Worm (Caenorhabditis elegans) whole organism, L4 larva: ENCODE results near the gene F35H8.4.

Experiments
- F10B5.3 ChIP-seq: sonication (generic microtip); optimal IDR thresholded peaks from 2 replicates; lab custom pipeline; 2016; ENCODE audit warnings: mild to moderate bottlenecking, missing genetic modification characterization, missing compliant biosample characterization
- R02D3.7 ChIP-seq: fragments of 150-350 bp; sonication (generic microtip); optimal IDR thresholded peaks from 3 replicates; lab custom pipeline; 2014; ENCODE audit warnings: missing biosample characterization, missing genetic modification characterization
- Y75B8A.6 ChIP-seq: fragments of 200-800 bp; sonication (Bioruptor generic); IDR thresholded peaks from 2 replicates; pipeline ENCODE4 v1.3.6; 2022; ENCODE audit warnings: missing genetic modification reagents, missing genetic modification characterization, missing compliant biosample characterization
- ZK337.2 ChIP-seq: fragments of 200-800 bp; sonication (Bioruptor generic); IDR thresholded peaks from 2 replicates; pipeline ENCODE4 v1.3.6; 2022; ENCODE audit warnings: missing genetic modification reagents, missing genetic modification characterization, missing compliant biosample characterization
- aha-1 ChIP-seq: fragments of 150-350 bp; peaks from one replicate; lab custom pipeline; 2014; ENCODE audit warnings: missing biosample characterization, missing genetic modification characterization
- attf-4 ChIP-seq: sonication (generic microtip); optimal IDR thresholded peaks from 3 replicates; lab custom pipeline; 2017; ENCODE audit warnings: missing biosample characterization, missing genetic modification characterization
- ceh-32 ChIP-seq: sonication (generic microtip); optimal IDR thresholded peaks from 2 replicates; lab custom pipeline; 2016; ENCODE audit warnings: mild to moderate bottlenecking, missing genetic modification characterization, missing compliant biosample characterization; ENCODE audit not compliant: poor library complexity
- ceh-44 ChIP-seq: fragments of 200-800 bp; sonication (Bioruptor generic); IDR thresholded peaks from 2 replicates; pipeline ENCODE4 v1.3.6; 2022; ENCODE audit warnings: missing genetic modification reagents, missing genetic modification characterization, missing compliant biosample characterization
- ces-1 ChIP-seq: fragments of 150-350 bp; sonication (generic microtip); optimal IDR thresholded peaks from 4 replicates; lab custom pipeline; 2014; ENCODE audit warnings: missing biosample characterization, missing genetic modification reagents, missing genetic modification characterization
- cey-2 ChIP-seq: sonication (generic microtip); optimal IDR thresholded peaks from 3 replicates; lab custom pipeline; 2017; ENCODE audit warnings: missing genetic modification characterization, mild to moderate bottlenecking, missing compliant biosample characterization, antibody characterized with exemption, borderline replicate concordance; ENCODE audit not compliant: insufficient read depth
- daf-12 ChIP-seq: fragments of 150-350 bp; optimal IDR thresholded peaks from 2 replicates; lab custom pipeline; 2014; ENCODE audit warnings: missing biosample characterization, missing genetic modification reagents, missing genetic modification characterization
- daf-19 ChIP-seq: fragments of 200-800 bp; sonication (Bioruptor generic); conservative IDR thresholded peaks from 2 replicates; pipeline ENCODE4 v1.3.6; 2022; ENCODE audit warnings: missing genetic modification characterization, missing compliant biosample characterization
- dmd-8 ChIP-seq: fragments of 200-800 bp; sonication (Bioruptor generic); IDR thresholded peaks from 2 replicates; pipeline ENCODE4 v1.3.6; 2022; ENCODE audit warnings: missing genetic modification characterization, missing compliant biosample characterization
- egl-27 ChIP-seq: sonication (generic microtip); optimal IDR thresholded peaks from 3 replicates; lab custom pipeline; 2017; ENCODE audit warnings: missing biosample characterization, missing genetic modification reagents, missing genetic modification characterization
- egl-43 ChIP-seq: fragments of 200-800 bp; sonication (Bioruptor generic); IDR thresholded peaks from 2 replicates; pipeline ENCODE4 v1.3.6; 2022; ENCODE audit warnings: missing genetic modification reagents, missing genetic modification characterization, missing compliant biosample characterization
- gei-8 ChIP-seq: fragments of 200-800 bp; sonication (Bioruptor generic); optimal IDR thresholded peaks from 2 replicates; lab custom pipeline; 2018; ENCODE audit warnings: mild to moderate bottlenecking, missing genetic modification characterization, missing compliant biosample characterization
- hif-1 ChIP-seq, 2 experiments: sonication (generic microtip); optimal IDR thresholded peaks; 2 replicates each; lab custom pipeline; 2016 to 2017; ENCODE audit warnings: missing compliant biosample characterization in 2 of 2, missing genetic modification characterization in 2 of 2, missing genetic modification reagents in 2 of 2, missing genotype in 2 of 2, mild to moderate bottlenecking in 1 of 2
- hlh-11 ChIP-seq: fragments of 200-800 bp; sonication (Bioruptor generic); optimal IDR thresholded peaks from 2 replicates; lab custom pipeline; 2018; ENCODE audit warnings: mild to moderate bottlenecking, missing genetic modification characterization, missing compliant biosample characterization
- hmg-1.1 ChIP-seq: fragments of 200-800 bp; sonication (Bioruptor generic); IDR thresholded peaks from 2 replicates; pipeline ENCODE4 v1.3.6; 2022; ENCODE audit warnings: missing genetic modification reagents, missing genetic modification characterization, missing compliant biosample characterization
- lin-15B ChIP-seq: fragments of 150-350 bp; sonication (generic microtip); optimal IDR thresholded peaks from 3 replicates; lab custom pipeline; 2014; ENCODE audit warnings: missing biosample characterization, missing genetic modification characterization
- lin-39 ChIP-seq: fragments of 150-350 bp; optimal IDR thresholded peaks from 2 replicates; lab custom pipeline; 2014; ENCODE audit warnings: missing biosample characterization, missing genetic modification reagents, missing genetic modification characterization
- madf-9 ChIP-seq: fragments of 200-800 bp; sonication (Bioruptor generic); conservative IDR thresholded peaks from 2 replicates; pipeline ENCODE4 v1.3.6; 2022; ENCODE audit warnings: missing genetic modification reagents, missing genetic modification characterization, missing compliant biosample characterization
- mdt-29 ChIP-seq: fragments of 200-800 bp; sonication (Bioruptor generic); IDR thresholded peaks from 2 replicates; pipeline ENCODE4 v1.3.6; 2022; ENCODE audit warnings: missing genetic modification reagents, missing genetic modification characterization, missing compliant biosample characterization
- nhr-111 ChIP-seq: fragments of 200-800 bp; sonication (Bioruptor generic); optimal IDR thresholded peaks from 2 replicates; lab custom pipeline; 2018; ENCODE audit warnings: mild to moderate bottlenecking, missing genetic modification characterization, missing compliant biosample characterization
- nhr-28 ChIP-seq: fragments of 150-350 bp; optimal IDR thresholded peaks from 2 replicates; lab custom pipeline; 2014; ENCODE audit warnings: missing biosample characterization, missing genetic modification characterization
- nhr-41 ChIP-seq: fragments of 200-800 bp; sonication (Bioruptor generic); IDR thresholded peaks from 2 replicates; pipeline ENCODE4 v1.3.6; 2022; ENCODE audit warnings: missing genetic modification reagents, missing genetic modification characterization, missing compliant biosample characterization
- nhr-48 ChIP-seq: sonication (generic microtip); optimal IDR thresholded peaks from 2 replicates; lab custom pipeline; 2016; ENCODE audit warnings: mild to moderate bottlenecking, missing genetic modification characterization, missing compliant biosample characterization
- nhr-77 ChIP-seq: fragments of 150-350 bp; optimal IDR thresholded peaks from 2 replicates; lab custom pipeline; 2014; ENCODE audit warnings: missing biosample characterization, missing genetic modification characterization
- pha-4 ChIP-seq, 2 experiments: fragments of 150-350 bp in 1 of 2; fragments of 200-800 bp in 1 of 2; sonication (Bioruptor generic) in 1 of 2; IDR thresholded peaks in 1 of 2; optimal IDR thresholded peaks in 1 of 2; 2 replicates each; pipeline versions ENCODE4 v1.3.6 to Lab custom; 2014 to 2022; ENCODE audit warnings: missing genetic modification characterization in 2 of 2, missing genetic modification reagents in 2 of 2, missing biosample characterization in 1 of 2, missing compliant biosample characterization in 1 of 2
- pqm-1 ChIP-seq: sonication (generic microtip); optimal IDR thresholded peaks from 2 replicates; lab custom pipeline; 2017; ENCODE audit warnings: missing biosample characterization, missing genetic modification characterization
- snpc-1.2 ChIP-seq: fragments of 200-800 bp; sonication (Bioruptor generic); IDR thresholded peaks from 2 replicates; pipeline ENCODE4 v1.3.6; 2022; ENCODE audit warnings: missing genetic modification reagents, missing genetic modification characterization, missing compliant biosample characterization
- spr-1 ChIP-seq: sonication (generic microtip); optimal IDR thresholded peaks from 2 replicates; lab custom pipeline; 2016; ENCODE audit warnings: mild to moderate bottlenecking, missing genetic modification characterization, missing compliant biosample characterization
- spr-3 ChIP-seq: fragments of 200-800 bp; sonication (Bioruptor generic); optimal IDR thresholded peaks from 2 replicates; lab custom pipeline; 2018; ENCODE audit warnings: mild to moderate bottlenecking, missing genetic modification characterization, missing compliant biosample characterization
- tra-1 ChIP-seq: fragments of 200-800 bp; sonication (Bioruptor generic); IDR thresholded peaks from 2 replicates; pipeline ENCODE4 v1.3.6; 2022; ENCODE audit warnings: missing genetic modification reagents, missing genetic modification characterization, missing compliant biosample characterization
- unc-62 ChIP-seq, 3 experiments: fragments of 150-350 bp in 1 of 3; sonication (generic microtip); optimal IDR thresholded peaks in 2 of 3; peaks in 1 of 3; 1 replicate in 1 of 3; 2 replicates in 2 of 3; lab custom pipeline; 2014 to 2017; ENCODE audit warnings: missing biosample characterization in 3 of 3, missing genetic modification characterization in 3 of 3, missing genetic modification reagents in 3 of 3, missing genotype in 1 of 3
- vab-7 ChIP-seq: fragments of 200-800 bp; sonication (Bioruptor generic); IDR thresholded peaks from 2 replicates; pipeline ENCODE4 v1.3.6; 2022; ENCODE audit warnings: missing genetic modification reagents, missing genetic modification characterization, missing compliant biosample characterization
- zfp-2 ChIP-seq: sonication (generic microtip); optimal IDR thresholded peaks from 2 replicates; lab custom pipeline; 2016; ENCODE audit warnings: mild to moderate bottlenecking, missing genetic modification characterization, missing compliant biosample characterization
- zfp-3 ChIP-seq: fragments of 200-800 bp; sonication (Bioruptor generic); conservative IDR thresholded peaks from 2 replicates; pipeline ENCODE4 v1.3.6; 2022; ENCODE audit warnings: missing genetic modification reagents, missing genetic modification characterization, missing compliant biosample characterization
- ztf-11 ChIP-seq: fragments of 150-350 bp; optimal IDR thresholded peaks from 2 replicates; lab custom pipeline; 2014; ENCODE audit warnings: missing biosample characterization, missing genetic modification characterization

Gene F35H8.4

DNA sequence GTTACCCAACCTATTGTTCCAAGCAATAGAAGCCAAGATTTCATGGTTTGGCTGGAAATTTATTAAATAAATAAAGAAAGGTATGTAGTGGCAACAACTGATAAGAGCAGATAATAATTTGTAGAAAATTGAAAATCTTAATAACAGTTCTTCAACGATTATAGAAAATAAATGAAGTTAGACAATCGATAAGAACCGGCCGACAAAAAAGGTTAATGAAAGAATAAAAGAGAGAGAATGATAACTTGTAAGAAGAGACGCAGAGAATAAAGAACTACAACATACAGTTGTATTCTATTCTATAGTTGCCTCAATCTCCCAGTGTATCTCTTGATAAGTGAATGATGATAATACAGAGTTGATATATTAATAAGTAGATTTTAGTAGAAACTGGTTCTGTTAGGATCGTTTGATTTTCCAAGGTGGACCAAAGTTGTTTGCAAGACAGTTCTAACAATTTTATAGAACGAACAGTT, 26.9 kb upstream of the F35H8.4 start, which contains the start of gene ugt-58 (continued):
- TF ChIP-seq F10B5.3 (no peak), spr-1 (tag; lab: Kevin White, UChicago) (no peak), nhr-77 (tag; lab: Kevin White, UChicago) (no peak), nhr-28 (tag; lab: Kevin White, UChicago) (peak; percentile 100), hlh-11 (peak; percentile 35)

DNA sequence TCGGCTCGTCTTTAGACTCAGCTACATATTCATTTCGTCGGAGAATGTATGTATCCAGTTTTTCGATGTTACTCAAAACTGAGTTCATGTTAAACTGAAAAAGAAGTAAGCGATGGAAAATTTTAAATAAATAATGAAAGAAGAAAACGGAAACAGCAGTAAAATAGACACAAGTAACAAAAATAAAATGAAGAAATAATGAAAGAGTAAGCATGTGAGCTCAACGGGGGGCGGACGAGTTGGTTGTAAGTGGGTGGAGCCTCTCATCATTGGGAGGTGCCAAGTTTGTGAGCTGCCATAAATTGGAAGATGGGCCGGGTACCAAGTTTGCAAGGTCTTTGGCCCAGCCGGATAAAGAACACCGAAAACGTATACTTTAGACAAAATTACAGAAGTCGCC, 23.6 kb upstream of the F35H8.4 start, which contains the start of gene wee-1.1:
wee-1.1 (minus strand) TSS at position 101 of the 400 bp plus-strand sequence.
- TF ChIP-seq ceh-32 (tag; lab: Kevin White, UChicago): no peak
- no peak for TF ChIP-seq ceh-44 (GFP tag; lab: Robert Waterston, UW)
- TF ChIP-seq lin-39 (tag; lab: Kevin White, UChicago): no peak
- TF ChIP-seq hif-1 (tag; optimal IDR thresholded peaks at IDR 0.05; lab: Kevin White, UChicago): no peak
- no peak for TF ChIP-seq pha-4 (GFP tag; IDR thresholded peaks at IDR 0.05; lab: Robert Waterston, UW)
- TF ChIP-seq pha-4 (tag; optimal IDR thresholded peaks at IDR 0.05; lab: Kevin White, UChicago): no peak
- no peak for TF ChIP-seq ZK337.2 (GFP tag; lab: Robert Waterston, UW)
- no peak for TF ChIP-seq nhr-48 (tag; lab: Kevin White, UChicago)
- TF ChIP-seq daf-12 (tag; lab: Kevin White, UChicago): no peak
- no peak for TF ChIP-seq snpc-1.2 (GFP tag; lab: Robert Waterston, UW)
- TF ChIP-seq ces-1: no peak
- no peak for TF ChIP-seq aha-1 (tag; lab: Kevin White, UChicago)
- TF ChIP-seq pqm-1: no peak
- no peak for TF ChIP-seq cey-2 (tag; lab: Kevin White, UChicago)
- no peak for TF ChIP-seq lin-15B (tag; lab: Kevin White, UChicago)

DNA sequence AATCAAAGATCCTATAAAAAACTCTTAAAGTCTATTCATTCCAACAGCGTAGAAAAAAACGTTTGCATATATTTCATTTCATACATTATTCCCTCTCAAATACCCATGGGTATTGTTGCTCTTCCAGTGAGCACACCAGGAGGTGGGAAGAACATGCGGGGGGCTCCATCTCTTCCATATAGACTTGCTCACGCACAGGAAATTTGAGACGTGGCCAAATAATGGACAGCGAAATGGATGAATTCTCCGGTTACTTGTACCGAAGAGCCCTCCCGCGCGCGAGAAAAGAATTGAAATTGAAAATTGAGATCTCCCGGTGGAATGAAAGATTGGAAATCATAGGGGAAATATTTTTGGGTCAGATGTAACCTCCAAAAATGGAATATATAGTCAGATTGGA, 17.8 kb upstream of the F35H8.4 start:
- TF ChIP-seq egl-43 (0 out of 2 replicates have a peak, but pooled peaks have one; percentile 11), daf-19 (no peak)

DNA sequence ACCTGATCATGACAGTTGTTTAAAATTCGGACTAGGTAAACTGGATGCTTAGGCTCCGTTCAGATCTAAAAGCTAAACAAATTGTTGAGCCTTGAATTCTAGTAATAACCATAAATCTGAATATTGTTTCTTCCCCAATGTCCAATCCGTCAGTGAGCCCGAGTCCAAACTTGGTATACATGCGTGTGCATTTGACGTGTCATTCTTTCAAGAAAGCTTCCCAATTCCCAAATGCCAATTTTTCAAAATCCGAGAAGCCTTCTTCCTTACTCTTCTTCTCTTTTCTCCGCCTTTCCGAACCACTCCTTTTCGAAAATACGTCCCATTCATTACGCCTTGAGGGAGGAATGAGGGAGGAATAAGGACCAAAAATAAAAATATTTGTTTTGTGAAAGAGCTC, 16.9 kb upstream of the F35H8.4 start:
- TF ChIP-seq egl-27 (tag; lab: Kevin White, UChicago) (no peak), hmg-1.1 (GFP tag; lab: Robert Waterston, UW) (0 out of 2 replicates have a peak, but pooled peaks have one; percentile 32), tra-1 (no peak)

DNA sequence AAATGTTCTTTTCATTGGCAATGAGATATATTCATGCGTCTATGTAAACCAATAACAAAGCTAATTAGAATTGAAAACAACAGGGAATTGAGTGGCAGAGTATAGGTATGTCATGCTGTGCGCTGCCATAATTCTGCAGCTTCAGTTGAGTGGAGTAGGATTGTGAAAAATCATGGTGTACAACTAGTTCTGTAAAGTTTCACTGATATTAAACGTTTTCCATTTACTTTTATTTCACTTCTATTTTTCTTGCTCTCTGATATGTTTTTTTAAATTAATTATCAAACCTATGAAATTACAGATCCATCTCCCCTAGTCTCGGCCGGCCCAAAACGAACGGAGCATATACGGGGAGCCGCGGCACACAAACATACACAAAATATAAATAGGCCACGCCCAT, 15.8 kb upstream of the F35H8.4 start, which contains the start of gene exc-7:
exc-7 (plus strand) TSS at position 301 of the 400 bp plus-strand sequence.
- TF ChIP-seq unc-62 (GFP tag; optimal IDR thresholded peaks at IDR 0.05 in 1 of 2; lab: Kevin White, UChicago) (peak in 1 of 2 experiments; percentile 83), unc-62 (tag; optimal IDR thresholded peaks at IDR 0.05; lab: Kevin White, UChicago) (no peak), spr-3 (GFP tag; lab: Kevin White, UChicago) (no peak)

DNA sequence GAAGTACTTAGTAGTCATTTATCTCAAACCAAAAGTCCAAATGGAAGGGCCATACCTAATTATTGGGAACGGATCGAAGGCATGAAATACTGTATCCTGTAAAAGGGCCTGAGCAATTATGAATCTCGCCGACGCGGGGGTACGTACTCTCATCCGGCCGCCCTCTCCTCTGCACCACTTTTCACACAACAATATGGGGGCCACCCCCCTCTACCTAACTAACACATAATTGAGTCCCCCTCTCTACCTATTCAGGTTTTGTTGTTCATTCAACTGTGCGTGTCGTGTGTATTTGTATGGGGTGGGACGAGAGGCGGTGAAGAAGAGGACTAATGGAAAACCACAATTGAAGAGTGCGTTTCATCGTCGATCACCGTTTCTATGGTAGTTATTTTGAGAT, 14.6 kb upstream of the F35H8.4 start:
- TF ChIP-seq vab-7 (GFP tag; lab: Robert Waterston, UW) (no peak), egl-43 (0 out of 2 replicates have a peak, but pooled peaks have one; percentile 58), nhr-41 (GFP tag; lab: Robert Waterston, UW) (no peak), lin-39 (tag; lab: Kevin White, UChicago) (no peak), ZK337.2 (GFP tag; lab: Robert Waterston, UW) (no peak), nhr-28 (tag; lab: Kevin White, UChicago) (no peak), ceh-32 (tag; lab: Kevin White, UChicago) (no peak), ztf-11 (tag; lab: Kevin White, UChicago) (no peak), cey-2 (tag; lab: Kevin White, UChicago) (no peak), zfp-3 (GFP tag; lab: Robert Waterston, UW) (no peak), daf-19 (no peak), attf-4 (tag; lab: Kevin White, UChicago) (no peak), mdt-29 (GFP tag; lab: Robert Waterston, UW) (no peak), R02D3.7 (tag; lab: Kevin White, UChicago) (no peak), Y75B8A.6 (GFP tag; lab: Robert Waterston, UW) (no peak), zfp-2 (no peak), nhr-111 (GFP tag; lab: Kevin White, UChicago) (no peak), dmd-8 (GFP tag; lab: Robert Waterston, UW) (no peak), madf-9 (no peak), gei-8 (GFP tag; lab: Kevin White, UChicago) (no peak), unc-62 (GFP tag; optimal IDR thresholded peaks at IDR 0.05 in 1 of 2; lab: Kevin White, UChicago) (peak in 1 of 2 experiments; percentile 60), unc-62 (tag; optimal IDR thresholded peaks at IDR 0.05; lab: Kevin White, UChicago) (no peak)
